Worm (Caenorhabditis elegans) whole organism, young adult: ENCODE results near the gene lron-2.

Experiments
- B0035.1 ChIP-seq: sonication (generic microtip); optimal IDR thresholded peaks from 2 replicates; lab custom pipeline; 2016; ENCODE audit warnings: missing genetic modification characterization, mild to moderate bottlenecking, missing compliant biosample characterization, missing genotype, missing genetic modification reagents
- D2030.7 ChIP-seq: fragments of 200-800 bp; sonication (Bioruptor generic); IDR thresholded peaks from 2 replicates; pipeline ENCODE4 v1.3.6; 2022; ENCODE audit warnings: missing genetic modification reagents, missing genetic modification characterization, missing compliant biosample characterization
- F39B2.1 ChIP-seq: fragments of 200-800 bp; sonication (Bioruptor generic); IDR thresholded peaks from 2 replicates; pipeline ENCODE4 v1.3.6; 2022; ENCODE audit warnings: missing genetic modification reagents, missing genetic modification characterization, missing compliant biosample characterization
- F57A8.1 ChIP-seq: fragments of 200-800 bp; sonication (Bioruptor generic); optimal IDR thresholded peaks from 2 replicates; lab custom pipeline; 2018; ENCODE audit warnings: mild to moderate bottlenecking, missing genetic modification characterization, moderate library complexity, missing compliant biosample characterization
- K11D2.4 ChIP-seq: fragments of 200-800 bp; sonication (Bioruptor generic); IDR thresholded peaks from 2 replicates; pipeline ENCODE4 v1.3.6; 2022; ENCODE audit warnings: missing genetic modification reagents, missing genetic modification characterization, missing compliant biosample characterization
- K12H6.12 ChIP-seq: fragments of 200-800 bp; sonication (Bioruptor generic); optimal IDR thresholded peaks from 2 replicates; lab custom pipeline; 2018; ENCODE audit warnings: mild to moderate bottlenecking, missing genetic modification characterization, missing compliant biosample characterization
- Y56A3A.18 ChIP-seq: fragments of 200-800 bp; sonication (Bioruptor generic); IDR thresholded peaks from 2 replicates; pipeline ENCODE4 v1.3.6; 2022; ENCODE audit warnings: missing genetic modification reagents, missing genetic modification characterization, missing compliant biosample characterization
- ZK185.1 ChIP-seq: sonication (generic microtip); optimal IDR thresholded peaks from 2 replicates; lab custom pipeline; 2016; ENCODE audit warnings: mild to moderate bottlenecking, missing genetic modification characterization, missing compliant biosample characterization; ENCODE audit not compliant: poor library complexity, severe bottlenecking
- aptf-3 ChIP-seq: fragments of 200-800 bp; sonication (Bioruptor generic); IDR thresholded peaks from 2 replicates; pipeline ENCODE4 v1.3.6; 2022; ENCODE audit warnings: missing genetic modification characterization, missing compliant biosample characterization
- atf-7 ChIP-seq: sonication (generic microtip); optimal IDR thresholded peaks from 2 replicates; lab custom pipeline; 2017; ENCODE audit warnings: mild to moderate bottlenecking, missing genetic modification characterization, missing compliant biosample characterization
- athp-1 ChIP-seq: sonication (generic microtip); optimal IDR thresholded peaks from 2 replicates; lab custom pipeline; 2017; ENCODE audit warnings: mild to moderate bottlenecking, missing genetic modification characterization, missing compliant biosample characterization
- bed-2 ChIP-seq: fragments of 200-800 bp; sonication (Bioruptor generic); IDR thresholded peaks from 2 replicates; pipeline ENCODE4 v1.3.6; 2022; ENCODE audit warnings: missing genetic modification reagents, missing genetic modification characterization, missing compliant biosample characterization
- ceh-27 ChIP-seq: fragments of 200-800 bp; sonication (Bioruptor generic); optimal IDR thresholded peaks from 2 replicates; lab custom pipeline; 2018; ENCODE audit warnings: mild to moderate bottlenecking, missing genetic modification characterization, moderate library complexity, missing compliant biosample characterization
- ceh-40 ChIP-seq: fragments of 200-800 bp; sonication (Bioruptor generic); IDR thresholded peaks from 2 replicates; pipeline ENCODE4 v1.3.6; 2022; ENCODE audit warnings: missing genetic modification characterization, missing compliant biosample characterization
- chd-7 ChIP-seq: sonication (generic microtip); optimal IDR thresholded peaks from 2 replicates; lab custom pipeline; 2016; ENCODE audit warnings: mild to moderate bottlenecking, missing genetic modification characterization, moderate library complexity, missing compliant biosample characterization
- dox-1 ChIP-seq: fragments of 200-800 bp; sonication (Bioruptor generic); IDR thresholded peaks from 2 replicates; pipeline ENCODE4 v1.3.6; 2022; ENCODE audit warnings: missing genetic modification reagents, missing genetic modification characterization, missing compliant biosample characterization
- egl-18 ChIP-seq: fragments of 200-800 bp; sonication (Bioruptor generic); IDR thresholded peaks from 2 replicates; pipeline ENCODE4 v1.3.6; 2022; ENCODE audit warnings: missing genetic modification reagents, missing genetic modification characterization, missing compliant biosample characterization
- egrh-3 ChIP-seq: fragments of 200-800 bp; sonication (Bioruptor generic); IDR thresholded peaks from 2 replicates; pipeline ENCODE4 v1.3.6; 2022; ENCODE audit warnings: missing genetic modification reagents, missing genetic modification characterization, missing compliant biosample characterization
- him-1 ChIP-seq: sonication (generic microtip); optimal IDR thresholded peaks from 2 replicates; lab custom pipeline; 2016; ENCODE audit warnings: missing genotype, missing genetic modification reagents, missing genetic modification characterization, missing compliant biosample characterization
- hlh-26 ChIP-seq: fragments of 200-800 bp; sonication (Bioruptor generic); conservative IDR thresholded peaks from 2 replicates; pipeline ENCODE4 v1.3.6; 2022; ENCODE audit warnings: missing genetic modification reagents, missing genetic modification characterization, missing compliant biosample characterization
- hmg-1.2 ChIP-seq: fragments of 200-800 bp; sonication (Bioruptor generic); IDR thresholded peaks from 2 replicates; pipeline ENCODE4 v1.3.6; 2022; ENCODE audit warnings: missing genetic modification reagents, missing genetic modification characterization, missing compliant biosample characterization
- let-607 ChIP-seq, 2 experiments: fragments of 200-800 bp in 1 of 2; sonication (Bioruptor generic) in 1 of 2; sonication (generic microtip) in 1 of 2; optimal IDR thresholded peaks; 2 replicates each; lab custom pipeline; 2016 to 2018; ENCODE audit warnings: mild to moderate bottlenecking in 2 of 2, missing compliant biosample characterization in 2 of 2, missing genetic modification characterization in 2 of 2, moderate library complexity in 2 of 2, missing genotype in 1 of 2
- lin-35 ChIP-seq, 3 experiments: fragments of 150-350 bp in 2 of 3; sonication (generic microtip) in 1 of 3; optimal IDR thresholded peaks; 2 replicates each; lab custom pipeline; 2014 to 2018; ENCODE audit warnings: missing biosample characterization in 3 of 3, missing genetic modification characterization in 3 of 3, missing genetic modification reagents in 3 of 3
- lin-40 ChIP-seq: sonication (generic microtip); optimal IDR thresholded peaks from 2 replicates; lab custom pipeline; 2016; ENCODE audit warnings: missing genetic modification characterization, mild to moderate bottlenecking, missing compliant biosample characterization, missing genotype, missing genetic modification reagents
- lin-54 ChIP-seq: fragments of 200-800 bp; sonication (Bioruptor generic); optimal IDR thresholded peaks from 2 replicates; lab custom pipeline; 2018; ENCODE audit warnings: mild to moderate bottlenecking, missing genetic modification characterization, missing compliant biosample characterization
- lsy-27 ChIP-seq: sonication (generic microtip); optimal IDR thresholded peaks from 2 replicates; lab custom pipeline; 2017; ENCODE audit warnings: missing genetic modification characterization, mild to moderate bottlenecking, missing compliant biosample characterization, antibody characterized with exemption, missing genotype, borderline replicate concordance; ENCODE audit not compliant: insufficient read depth
- madf-10 ChIP-seq: sonication (generic microtip); optimal IDR thresholded peaks from 2 replicates; lab custom pipeline; 2016; ENCODE audit warnings: mild to moderate bottlenecking, missing genetic modification characterization, missing compliant biosample characterization
- madf-3 ChIP-seq: fragments of 200-800 bp; sonication (Bioruptor generic); IDR thresholded peaks from 2 replicates; pipeline ENCODE4 v1.3.6; 2022; ENCODE audit warnings: missing genetic modification reagents, missing genetic modification characterization, missing compliant biosample characterization
- mcd-1 ChIP-seq: fragments of 200-800 bp; sonication (Bioruptor generic); IDR thresholded peaks from 2 replicates; pipeline ENCODE4 v1.3.6; 2022; ENCODE audit warnings: missing genetic modification reagents, missing genetic modification characterization, missing compliant biosample characterization
- nfyb-1 ChIP-seq: fragments of 200-800 bp; sonication (Bioruptor generic); IDR thresholded peaks from 2 replicates; pipeline ENCODE4 v1.3.6; 2022; ENCODE audit warnings: missing genetic modification reagents, missing genetic modification characterization, missing compliant biosample characterization
- nhr-120 ChIP-seq: fragments of 200-800 bp; sonication (Bioruptor generic); IDR thresholded peaks from 2 replicates; pipeline ENCODE4 v1.3.6; 2022; ENCODE audit warnings: missing genetic modification characterization, missing compliant biosample characterization
- rpc-1 ChIP-seq, 2 experiments: fragments of 150-350 bp in 1 of 2; sonication (generic microtip) in 1 of 2; optimal IDR thresholded peaks; 2 replicates each; lab custom pipeline; 2014 to 2018; ENCODE audit warnings: missing biosample characterization in 1 of 2, missing genetic modification characterization in 1 of 2, missing genetic modification reagents in 1 of 2, missing genotype in 1 of 2
- sdz-38 ChIP-seq: sonication (generic microtip); optimal IDR thresholded peaks from 2 replicates; lab custom pipeline; 2016; ENCODE audit warnings: missing genotype, missing genetic modification characterization, missing compliant biosample characterization
- snpc-1.1 ChIP-seq: sonication (generic microtip); optimal IDR thresholded peaks from 2 replicates; lab custom pipeline; 2017; ENCODE audit warnings: missing genetic modification characterization, mild to moderate bottlenecking, missing compliant biosample characterization, antibody characterized with exemption, moderate library complexity, missing genotype, missing genetic modification reagents; ENCODE audit not compliant: insufficient read depth
- snpc-1.3 ChIP-seq: sonication (generic microtip); optimal IDR thresholded peaks from 2 replicates; lab custom pipeline; 2017; ENCODE audit warnings: missing genetic modification characterization, mild to moderate bottlenecking, missing compliant biosample characterization, antibody characterized with exemption, moderate library complexity, missing genotype, missing genetic modification reagents; ENCODE audit not compliant: insufficient read depth
- snpc-4 ChIP-seq, 5 experiments: fragments of 150-350 bp in 1 of 5; sonication (generic microtip) in 4 of 5; optimal IDR thresholded peaks; 2 replicates each; lab custom pipeline; 2014 to 2018; ENCODE audit warnings: missing genetic modification characterization in 5 of 5, missing biosample characterization in 3 of 5, antibody characterized with exemption in 2 of 5, mild to moderate bottlenecking in 2 of 5, missing compliant biosample characterization in 2 of 5, missing genotype in 2 of 5, moderate library complexity in 2 of 5, missing genetic modification reagents in 1 of 5
- somi-1 ChIP-seq: fragments of 200-800 bp; sonication (Bioruptor generic); optimal IDR thresholded peaks from 2 replicates; lab custom pipeline; 2018; ENCODE audit warnings: mild to moderate bottlenecking, missing genetic modification characterization, missing compliant biosample characterization
- sptf-2 ChIP-seq: fragments of 200-800 bp; sonication (Bioruptor generic); optimal IDR thresholded peaks from 2 replicates; lab custom pipeline; 2018; ENCODE audit warnings: mild to moderate bottlenecking, missing genetic modification characterization, missing compliant biosample characterization
- tbp1 ChIP-seq: fragments of 200-800 bp; sonication (Bioruptor generic); optimal IDR thresholded peaks from 2 replicates; lab custom pipeline; 2018; ENCODE audit warnings: mild to moderate bottlenecking, missing genetic modification characterization, missing compliant biosample characterization
- unc-130 ChIP-seq: sonication (generic microtip); optimal IDR thresholded peaks from 2 replicates; lab custom pipeline; 2016; ENCODE audit warnings: missing genetic modification reagents, missing genetic modification characterization, missing compliant biosample characterization
- ztf-22 ChIP-seq: fragments of 200-800 bp; sonication (Bioruptor generic); optimal IDR thresholded peaks from 2 replicates; lab custom pipeline; 2018; ENCODE audit warnings: mild to moderate bottlenecking, missing genetic modification characterization, moderate library complexity, missing compliant biosample characterization

Gene lron-2

DNA sequence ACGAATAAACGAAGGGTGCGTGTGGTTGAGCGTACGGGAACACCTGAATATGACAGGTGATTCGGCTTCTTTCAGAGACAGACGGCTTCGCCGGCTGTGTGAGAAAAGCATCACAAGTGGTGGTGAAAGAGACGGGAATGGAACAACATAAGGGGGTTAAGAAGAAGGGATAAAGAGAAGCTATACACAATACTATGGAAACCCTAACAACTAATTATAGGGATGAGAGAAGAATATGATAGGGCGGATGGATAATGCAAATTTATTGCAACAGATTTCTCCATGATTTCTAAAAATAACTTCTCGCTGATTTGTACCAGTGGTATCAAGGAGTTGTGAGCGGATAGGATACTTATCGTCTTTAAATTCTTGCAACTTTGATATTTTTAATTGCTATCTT lies 5.2 kb downstream of the lron-2 start, which contains the start of gene hlh-10:
Gene hlh-10 (minus strand): TSS at position 101 of the 400 bp plus-strand sequence.
- TF ChIP-seq hlh-26 (GFP tag; lab: Robert Waterston, UW), result no peak
- TF ChIP-seq him-1 (tag; lab: Kevin White, UChicago), result no peak
- no peak for TF ChIP-seq F39B2.1 (GFP tag; lab: Robert Waterston, UW)
- no peak for TF ChIP-seq nhr-120 (GFP tag; lab: Robert Waterston, UW)
- TF ChIP-seq let-607 (tag; optimal IDR thresholded peaks at IDR 0.05; lab: Kevin White, UChicago), result no peak
- no peak for TF ChIP-seq egl-18
- TF ChIP-seq sptf-2 (GFP tag; lab: Kevin White, UChicago), result no peak
- TF ChIP-seq bed-2 (GFP tag; lab: Robert Waterston, UW), result no peak
- TF ChIP-seq egrh-3, result no peak
- TF ChIP-seq lin-35 (GFP tag; optimal IDR thresholded peaks at IDR 0.05; lab: Kevin White, UChicago), result no peak
- TF ChIP-seq madf-10, result no peak

DNA sequence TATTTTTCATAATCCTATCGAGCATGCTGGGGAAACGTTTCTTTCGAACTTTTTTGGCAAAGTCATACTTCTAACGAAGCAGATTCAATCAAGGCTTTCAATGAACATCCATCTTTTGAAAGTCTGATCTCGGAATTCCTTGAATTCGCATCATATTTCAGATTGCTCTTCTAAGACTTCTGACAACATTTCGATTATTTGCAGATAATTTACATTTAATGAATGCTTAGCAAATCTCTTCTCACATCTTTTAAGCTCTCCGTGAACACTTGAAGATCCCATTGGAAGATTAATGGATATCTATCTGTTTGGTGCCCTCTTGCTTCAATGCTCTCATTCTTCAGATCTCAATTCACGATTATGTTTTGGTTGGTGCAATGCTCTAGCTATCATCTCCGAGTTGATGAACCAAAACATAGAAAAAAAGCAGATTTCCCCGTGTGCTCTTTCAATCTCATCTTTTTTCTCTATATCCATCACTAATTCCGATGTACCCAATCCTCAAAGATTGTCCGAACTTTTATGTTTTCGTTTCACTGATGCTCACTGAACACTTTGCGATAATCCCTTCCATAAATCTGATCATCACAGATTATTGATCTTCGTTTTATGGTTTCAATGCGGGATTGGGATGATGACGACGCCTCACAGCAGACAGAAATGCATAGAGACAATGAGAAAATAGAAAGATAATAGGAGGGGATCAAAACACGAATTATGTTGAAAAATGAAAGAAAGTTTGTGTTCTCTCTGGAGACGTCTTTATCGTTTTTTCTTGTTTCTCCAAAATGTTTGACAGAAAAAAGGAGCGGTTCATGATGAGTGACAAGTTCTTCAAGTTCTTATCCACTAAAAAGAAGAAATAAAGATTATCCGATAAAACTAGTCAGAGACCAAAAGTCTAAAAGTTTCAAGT lies 13.0 kb downstream of the lron-2 start:
- TF ChIP-seq lsy-27, result no peak
- no peak for TF ChIP-seq ztf-22 (GFP tag; lab: Kevin White, UChicago)
- TF ChIP-seq snpc-4 (GFP tag; optimal IDR thresholded peaks at IDR 0.05; lab: Kevin White, UChicago), result no peak
- TF ChIP-seq snpc-4 (tag; optimal IDR thresholded peaks at IDR 0.05; lab: Kevin White, UChicago), result no peak
- TF ChIP-seq snpc-1.1, result no peak
- no peak for TF ChIP-seq rpc-1 (optimal IDR thresholded peaks at IDR 0.05; lab: Kevin White, UChicago)
- TF ChIP-seq rpc-1 (tag; optimal IDR thresholded peaks at IDR 0.05; lab: Kevin White, UChicago), result no peak
- TF ChIP-seq Y56A3A.18 (GFP tag; lab: Robert Waterston, UW), result no peak
- no peak for TF ChIP-seq snpc-1.3
- no peak for TF ChIP-seq atf-7 (tag; lab: Kevin White, UChicago)

DNA sequence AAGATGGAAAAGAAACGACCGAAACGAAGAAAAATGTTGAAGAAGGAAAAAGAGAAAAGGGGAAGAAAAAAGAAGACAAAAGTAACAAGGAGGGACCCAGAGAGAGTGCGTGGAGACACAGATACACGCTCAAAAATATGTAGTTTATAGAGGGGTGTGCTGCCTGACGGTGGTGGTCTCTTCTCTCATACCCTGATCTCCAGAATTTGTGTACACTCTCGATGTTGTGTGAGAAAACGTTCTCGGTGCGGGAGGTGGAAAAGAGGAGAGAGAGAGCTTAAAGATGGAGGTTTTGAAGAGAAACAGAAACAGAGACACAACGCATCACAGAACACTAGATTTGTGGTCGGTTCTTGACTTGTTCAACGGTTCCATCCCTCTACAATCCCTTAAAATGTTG lies 13.8 kb downstream of the lron-2 start:
- TF ChIP-seq chd-7 (tag; lab: Kevin White, UChicago) (peak; percentile 42), dox-1 (no peak), athp-1 (no peak), madf-3 (GFP tag; lab: Robert Waterston, UW) (no peak), snpc-4 (GFP tag; optimal IDR thresholded peaks at IDR 0.05; lab: Kevin White, UChicago) (peak; percentile 5), snpc-4 (tag; optimal IDR thresholded peaks at IDR 0.05; lab: Kevin White, UChicago) (no peak), ZK185.1 (peak; percentile 12), tbp1 (GFP tag; lab: Kevin White, UChicago) (no peak), lin-35 (GFP tag; optimal IDR thresholded peaks at IDR 0.05; lab: Kevin White, UChicago) (no peak), mcd-1 (GFP tag; lab: Robert Waterston, UW) (no peak), F57A8.1 (GFP tag; lab: Kevin White, UChicago) (no peak), lin-54 (GFP tag; lab: Kevin White, UChicago) (no peak), K11D2.4 (GFP tag; lab: Robert Waterston, UW) (no peak), unc-130 (GFP tag; lab: Kevin White, UChicago) (no peak), somi-1 (peak; percentile 62), hmg-1.2 (GFP tag; lab: Robert Waterston, UW) (peak; percentile 66; the same call in 1 of the 2 replicates), lin-40 (peak; percentile 68), aptf-3 (GFP tag; lab: Robert Waterston, UW) (no peak), ceh-27 (GFP tag; lab: Kevin White, UChicago) (peak; percentile 81), atf-7 (tag; lab: Kevin White, UChicago) (peak; percentile 9), lsy-27 (no peak), nfyb-1 (GFP tag; lab: Robert Waterston, UW) (0 out of 2 replicates have a peak, but pooled peaks have one; percentile 59), ceh-40 (GFP tag; lab: Robert Waterston, UW) (no peak), D2030.7 (GFP tag; lab: Robert Waterston, UW) (no peak), B0035.1 (tag; lab: Kevin White, UChicago) (no peak), K12H6.12 (tag; lab: Kevin White, UChicago) (peak; percentile 51), sdz-38 (tag; lab: Kevin White, UChicago) (no peak), egrh-3 (0 out of 2 replicates have a peak, but pooled peaks have one; percentile 22)
